Worm (Caenorhabditis elegans): ENCODE results near the gene dpm-3.

DNA sequence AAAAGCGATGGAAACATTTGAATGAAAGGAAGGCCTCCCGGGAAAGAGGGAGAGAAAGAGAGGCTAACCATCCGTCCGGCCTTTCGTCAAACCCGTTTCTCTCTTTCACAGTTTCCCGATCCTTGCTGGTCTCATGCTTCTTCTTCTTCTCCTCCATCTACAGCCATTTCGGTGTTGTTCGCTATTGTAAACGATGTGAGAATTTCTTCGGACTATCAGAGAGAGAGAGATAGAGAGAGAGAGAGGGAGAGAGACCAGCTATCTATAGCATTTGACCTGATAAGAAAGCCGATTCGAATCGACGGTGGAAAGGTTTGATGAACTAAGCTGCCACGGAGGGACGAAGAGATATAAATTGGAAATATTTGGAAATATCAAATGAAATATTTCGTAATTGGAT lies 12.1 kb downstream of the dpm-3 start:
- TF ChIP-seq cog-1 (tag; optimal IDR thresholded peaks at IDR 0.05) (no peak), tab-1 (GFP tag; IDR thresholded peaks at IDR 0.05) (no peak), flt-1 (GFP tag; IDR thresholded peaks at IDR 0.05) (no peak), klf-2 (GFP tag; conservative IDR thresholded peaks at IDR 0.05) (no peak), ztf-29 (GFP tag; IDR thresholded peaks at IDR 0.05) (no peak), med-1 (GFP tag; optimal IDR thresholded peaks at IDR 0.05; ENCODE audit: insufficient read depth) (no peak)
